Worm (Caenorhabditis elegans) whole organism, early embryonic: ENCODE data around the gene F58F12.4.

Source experiments
- F13C5.2 ChIP-seq: sonication (generic microtip); optimal IDR thresholded peaks from 2 replicates; lab custom pipeline; 2017; ENCODE audit warnings: mild to moderate bottlenecking, missing genetic modification characterization, inconsistent platforms, missing compliant biosample characterization
- ama-1 ChIP-seq: fragments of 150-350 bp; optimal IDR thresholded peaks from 2 replicates; lab custom pipeline; 2014
- hmbx-1 ChIP-seq: sonication (generic microtip); optimal IDR thresholded peaks from 2 replicates; lab custom pipeline; 2016; ENCODE audit warnings: mild to moderate bottlenecking, missing genetic modification characterization, missing compliant biosample characterization

- TF ChIP-seq F13C5.2 (tag; lab: Kevin White, UChicago) (no peak), hmbx-1 (tag; lab: Kevin White, UChicago) (no peak), ama-1 (lab: Kevin White, UChicago) (no peak)
Observed at ce11 chrII:6349968-6350367, 36.6 kb upstream of the F58F12.4 start.
